Fruit fly (Drosophila melanogaster) whole organism, adult: ENCODE results near the gene CG14770.

Experiments
- CG11617 ChIP-seq: fragments of 200-800 bp; sonication (Bioruptor generic); optimal IDR thresholded peaks from 2 replicates; lab custom pipeline; 2017; ENCODE audit warnings: mild to moderate bottlenecking, missing biosample characterization, missing genetic modification reagents, missing genetic modification characterization
- CG14711 ChIP-seq: fragments of 200-800 bp; sonication (Bioruptor generic); optimal IDR thresholded peaks from 2 replicates; lab custom pipeline; 2018; ENCODE audit warnings: missing biosample characterization, mild to moderate bottlenecking, missing genetic modification characterization, moderate library complexity
- CG33017 ChIP-seq: fragments of 200-800 bp; sonication (Bioruptor generic); optimal IDR thresholded peaks from 2 replicates; lab custom pipeline; 2018; ENCODE audit warnings: missing biosample characterization, mild to moderate bottlenecking, missing genetic modification characterization, moderate library complexity
- Crg-1 ChIP-seq: fragments of 200-800 bp; sonication (Bioruptor generic); optimal IDR thresholded peaks from 2 replicates; lab custom pipeline; 2016; ENCODE audit warnings: missing biosample characterization, missing genetic modification characterization
- kay ChIP-seq: fragments of 200-800 bp; sonication (Bioruptor generic); peaks from one replicate; lab custom pipeline; 2016; ENCODE audit warnings: missing biosample characterization, missing genetic modification characterization, borderline replicate concordance
- toe ChIP-seq: fragments of 200-800 bp; sonication (Bioruptor generic); optimal IDR thresholded peaks from 2 replicates; lab custom pipeline; 2016; ENCODE audit warnings: missing biosample characterization, missing genetic modification characterization

DNA sequence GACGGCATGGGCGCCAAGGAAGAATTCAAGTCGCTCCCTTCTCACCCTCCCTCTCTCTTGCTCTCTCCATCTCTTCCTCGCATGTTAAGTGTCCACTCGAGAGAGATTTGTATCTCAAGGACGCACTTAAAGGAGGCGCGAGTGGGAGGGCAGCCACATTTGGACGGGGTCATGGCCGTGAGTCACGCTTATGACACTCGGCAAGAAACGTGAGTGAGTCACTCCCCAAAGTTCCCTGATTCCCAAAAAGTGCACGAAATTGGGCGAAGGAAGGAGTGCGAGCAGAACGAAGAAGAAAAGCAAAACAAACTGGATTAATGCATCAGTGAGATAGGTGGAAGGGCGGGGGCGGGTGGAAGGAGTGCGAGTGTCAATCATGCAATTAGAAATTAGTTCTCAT is 48.0 kb upstream of the CG14770 start:
- no peak for TF ChIP-seq CG11617
- TF ChIP-seq CG33017 (tag; lab: Kevin White, UChicago), result no peak
- TF ChIP-seq kay (GFP tag; lab: Kevin White, UChicago), result no peak
- TF ChIP-seq toe, result no peak
- no peak for TF ChIP-seq CG14711 (tag; lab: Kevin White, UChicago)
- TF ChIP-seq Crg-1 (GFP tag; lab: Kevin White, UChicago), result no peak
